Fruit fly (Drosophila melanogaster): ENCODE data around the gene CG33764.

CG33764 gene

dm6 chr3L:4239442-4240322 lies 27.6 kb downstream of the CG33764 start, which contains the start of gene Sqor (continued):
- peak; percentile 75 for TF ChIP-seq jing (GFP tag; optimal IDR thresholded peaks at IDR 0.05)
- peak; percentile 2 for TF ChIP-seq CG33557 (GFP tag; optimal IDR thresholded peaks at IDR 0.05)
- TF ChIP-seq CG14965 (GFP tag; optimal IDR thresholded peaks at IDR 0.05; ENCODE audit: borderline replicate concordance): peak; percentile 41
- TF ChIP-seq CG7786 (GFP tag; optimal IDR thresholded peaks at IDR 0.05): peak; percentile 89
- TF ChIP-seq Ssrp (tag; optimal IDR thresholded peaks at IDR 0.05): peak; percentile 79
- TF ChIP-seq CG5245 (GFP tag; optimal IDR thresholded peaks at IDR 0.05): peak; percentile 57
- TF ChIP-seq Scr (GFP tag; IDR thresholded peaks at IDR 0.05; ENCODE audit: partially characterized antibody): peak; percentile 39; the same call in 1 of the 2 replicates
- TF ChIP-seq CG8944 (GFP tag; optimal IDR thresholded peaks at IDR 0.05): peak; percentile 81
- no peak for TF ChIP-seq CG1832 (GFP tag; optimal IDR thresholded peaks at IDR 0.05)
- peak; percentile 20 for TF ChIP-seq cg (GFP tag; optimal IDR thresholded peaks at IDR 0.05)
- TF ChIP-seq sug (tag; optimal IDR thresholded peaks at IDR 0.05): peak; percentile 88
- TF ChIP-seq CG4360 (GFP tag; IDR thresholded peaks at IDR 0.05): peak; percentile 41; the same call in 1 of the 2 replicates
- TF ChIP-seq Awh (GFP tag; IDR thresholded peaks at IDR 0.05): peak; percentile 64; the same call in 1 of the 2 replicates
- TF ChIP-seq schlank (tag; optimal IDR thresholded peaks at IDR 0.05): peak; percentile 76
- TF ChIP-seq CG6175 (GFP tag; IDR thresholded peaks at IDR 0.05): peak; percentile 69; the same call in 2 of the 3 replicates
- TF ChIP-seq psq (GFP tag; optimal IDR thresholded peaks at IDR 0.05): peak; percentile 38
- TF ChIP-seq CoRest (tag; optimal IDR thresholded peaks at IDR 0.05): peak; percentile 91
- TF ChIP-seq CG15601 (tag; optimal IDR thresholded peaks at IDR 0.05): peak; percentile 78
- peak; percentile 54 for TF ChIP-seq ap (GFP tag; IDR thresholded peaks at IDR 0.05)
- TF ChIP-seq Ada2b (GFP tag; IDR thresholded peaks at IDR 0.05): peak; percentile 81
- TF ChIP-seq CG12236 (GFP tag; optimal IDR thresholded peaks at IDR 0.05): peak; percentile 27
- TF ChIP-seq trem (tag; optimal IDR thresholded peaks at IDR 0.05): peak; percentile 30
- TF ChIP-seq CG13624 (GFP tag; optimal IDR thresholded peaks at IDR 0.05): peak; percentile 81
- no peak for TF ChIP-seq knrl (GFP tag; IDR thresholded peaks at IDR 0.05; ENCODE audit: partially characterized antibody)
- peak; percentile 55; the same call in 1 of the 3 replicates for TF ChIP-seq gce (GFP tag; IDR thresholded peaks at IDR 0.05)
- TF ChIP-seq vfl (GFP tag; optimal IDR thresholded peaks at IDR 0.05): peak; percentile 83
- TF ChIP-seq CG2889 (GFP tag; IDR thresholded peaks at IDR 0.05): peak; percentile 58; the same call in 2 of the 3 replicates
- TF ChIP-seq br (optimal IDR thresholded peaks at IDR 0.05): no peak
- peak; percentile 3 for TF ChIP-seq CG10565 (GFP tag; optimal IDR thresholded peaks at IDR 0.05)
- no peak for TF ChIP-seq kni (GFP tag; optimal IDR thresholded peaks at IDR 0.05)
- TF ChIP-seq CG7357 (GFP tag; IDR thresholded peaks at IDR 0.05): peak; percentile 75
- TF ChIP-seq bab2 (GFP tag; optimal IDR thresholded peaks at IDR 0.05): peak; percentile 71
- TF ChIP-seq mld (GFP tag; IDR thresholded peaks at IDR 0.05; ENCODE audit: partially characterized antibody): no peak
- peak; percentile 88 for TF ChIP-seq CG9876 (GFP tag; optimal IDR thresholded peaks at IDR 0.05)
- TF ChIP-seq dpn (GFP tag; optimal IDR thresholded peaks at IDR 0.05): peak; percentile 78 to 90
- TF ChIP-seq Lpt (GFP tag; optimal IDR thresholded peaks at IDR 0.05): no peak
- peak; percentile 63 for TF ChIP-seq CG3995 (GFP tag; optimal IDR thresholded peaks at IDR 0.05)
- peak; percentile 51 for TF ChIP-seq klu (GFP tag; IDR thresholded peaks at IDR 0.05)
- TF ChIP-seq ac (GFP tag; optimal IDR thresholded peaks at IDR 0.05): no peak
- peak; percentile 73 for TF ChIP-seq ATbp (GFP tag; optimal IDR thresholded peaks at IDR 0.05)
- TF ChIP-seq HLH3B (GFP tag; IDR thresholded peaks at IDR 0.05): peak; percentile 59
- peak; percentile 43 for TF ChIP-seq Neu2 (GFP tag; optimal IDR thresholded peaks at IDR 0.05; ENCODE audit: borderline replicate concordance)
- TF ChIP-seq hkb (optimal IDR thresholded peaks at IDR 0.05): no peak
- peak; percentile 85 for TF ChIP-seq hkb (GFP tag; IDR thresholded peaks at IDR 0.05)
- TF ChIP-seq al (GFP tag; IDR thresholded peaks at IDR 0.05): peak; percentile 83
- TF ChIP-seq ab (GFP tag; optimal IDR thresholded peaks at IDR 0.05): peak; percentile 50
- TF ChIP-seq Dbx (GFP tag; IDR thresholded peaks at IDR 0.05): peak; percentile 73
- TF ChIP-seq sens-2 (GFP tag; IDR thresholded peaks at IDR 0.05): peak; percentile 37; the same call in 1 of the 2 replicates
- TF ChIP-seq Rfx (GFP tag; IDR thresholded peaks at IDR 0.05): peak; percentile 85
